Worm (Caenorhabditis elegans) whole organism, late embryonic: ENCODE results near the gene T07D4.5.

Source experiments
- fkh-10 ChIP-seq: fragments of 150-350 bp; optimal IDR thresholded peaks from 2 replicates; lab custom pipeline; 2014; ENCODE audit warnings: missing biosample characterization, missing genetic modification reagents, missing genetic modification characterization
- tbx-2 ChIP-seq: sonication (generic microtip); optimal IDR thresholded peaks from 2 replicates; lab custom pipeline; 2016; ENCODE audit warnings: missing genetic modification characterization, missing compliant biosample characterization

DNA sequence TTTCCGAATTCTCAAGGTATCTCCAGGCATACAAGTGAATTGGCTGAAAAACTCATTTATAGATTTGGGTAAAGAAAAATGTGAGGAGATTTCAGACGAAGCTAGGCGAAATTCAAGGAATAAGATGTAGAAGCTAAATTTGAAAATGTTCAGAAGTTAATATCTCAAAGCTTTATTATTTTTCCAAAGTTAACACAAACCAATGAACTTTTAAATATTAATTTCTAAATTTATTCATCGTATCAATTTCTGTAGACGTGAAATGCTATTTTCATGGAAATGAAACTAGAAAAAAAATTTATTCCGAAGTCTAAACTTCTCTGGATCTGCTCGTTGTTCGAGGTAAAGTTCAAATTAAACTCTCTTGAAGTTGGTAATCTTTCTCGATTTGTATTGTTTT is 38.8 kb downstream of the T07D4.5 start, which contains the start of gene agxt-1:
- no peak for TF ChIP-seq fkh-10
- no peak for TF ChIP-seq tbx-2 (tag; lab: Kevin White, UChicago)
